Worm (Caenorhabditis elegans): ENCODE results near the gene srv-26.

DNA sequence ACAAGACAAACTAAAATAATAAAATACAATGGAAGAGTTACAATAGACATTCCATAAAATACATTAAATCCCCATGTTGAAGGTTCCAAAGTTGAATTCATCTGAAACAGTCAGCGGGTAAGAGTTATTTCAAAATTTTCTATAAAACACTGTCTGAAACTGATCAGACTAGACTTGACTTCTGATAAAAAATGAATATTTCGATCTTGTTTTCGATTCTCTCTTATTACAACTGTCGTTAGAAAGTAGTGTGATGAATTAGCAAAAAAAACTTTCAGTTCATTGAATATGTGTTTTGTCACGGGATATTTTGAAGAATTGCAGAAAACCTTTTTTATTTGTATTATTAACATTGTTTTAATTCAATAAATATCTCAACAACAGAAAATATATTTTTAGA lies at the start of gene srv-26:
- no peak for TF ChIP-seq zag-1 (tag; optimal IDR thresholded peaks at IDR 0.05)
- TF ChIP-seq nhr-237 (tag; optimal IDR thresholded peaks at IDR 0.05) = no peak
- TF ChIP-seq jun-1 (tag; optimal IDR thresholded peaks at IDR 0.05) = no peak
- no peak for TF ChIP-seq nhr-11 (tag; optimal IDR thresholded peaks at IDR 0.05)
- no peak for TF ChIP-seq nhr-90 (tag; optimal IDR thresholded peaks at IDR 0.05; ENCODE audit: poor library complexity)
- no peak for TF ChIP-seq mdl-1 (tag; optimal IDR thresholded peaks at IDR 0.05)
- no peak for TF ChIP-seq aha-1 (tag; optimal IDR thresholded peaks at IDR 0.05)
- no peak for TF ChIP-seq skn-1 (tag; optimal IDR thresholded peaks at IDR 0.05)
- no peak for TF ChIP-seq ces-1 (GFP tag; optimal IDR thresholded peaks at IDR 0.05)
- TF ChIP-seq tbx-2 (tag; optimal IDR thresholded peaks at IDR 0.05) = no peak
- no peak for TF ChIP-seq unc-62 (GFP tag; optimal IDR thresholded peaks at IDR 0.05)
